Worm (Caenorhabditis elegans) whole organism, young adult: ENCODE measurements around the gene C25F9.12.

Experiments
- F57A8.1 ChIP-seq: fragments of 200-800 bp; sonication (Bioruptor generic); optimal IDR thresholded peaks from 2 replicates; lab custom pipeline; 2018; ENCODE audit warnings: mild to moderate bottlenecking, missing genetic modification characterization, moderate library complexity, missing compliant biosample characterization
- K12H6.12 ChIP-seq: fragments of 200-800 bp; sonication (Bioruptor generic); optimal IDR thresholded peaks from 2 replicates; lab custom pipeline; 2018; ENCODE audit warnings: mild to moderate bottlenecking, missing genetic modification characterization, missing compliant biosample characterization
- Y56A3A.18 ChIP-seq: fragments of 200-800 bp; sonication (Bioruptor generic); IDR thresholded peaks from 2 replicates; pipeline ENCODE4 v1.3.6; 2022; ENCODE audit warnings: missing genetic modification reagents, missing genetic modification characterization, missing compliant biosample characterization
- Y67H2A.10 ChIP-seq: fragments of 200-800 bp; sonication (Bioruptor generic); conservative IDR thresholded peaks from 2 replicates; pipeline ENCODE4 v1.3.6; 2022; ENCODE audit warnings: missing genetic modification reagents, missing genetic modification characterization, missing compliant biosample characterization
- Y95B8A.8 ChIP-seq: fragments of 200-800 bp; sonication (Bioruptor generic); IDR thresholded peaks from 2 replicates; pipeline ENCODE4 v1.3.6; 2022; ENCODE audit warnings: missing genetic modification reagents, missing genetic modification characterization, missing compliant biosample characterization
- ceh-27 ChIP-seq: fragments of 200-800 bp; sonication (Bioruptor generic); optimal IDR thresholded peaks from 2 replicates; lab custom pipeline; 2018; ENCODE audit warnings: mild to moderate bottlenecking, missing genetic modification characterization, moderate library complexity, missing compliant biosample characterization
- gei-17 ChIP-seq: fragments of 200-800 bp; sonication (Bioruptor generic); optimal IDR thresholded peaks from 2 replicates; lab custom pipeline; 2018; ENCODE audit warnings: mild to moderate bottlenecking, missing genetic modification characterization, missing compliant biosample characterization
- hsf-1 ChIP-seq: fragments of 200-800 bp; sonication (Bioruptor generic); IDR thresholded peaks from 2 replicates; pipeline ENCODE4 v1.3.6; 2022; ENCODE audit warnings: missing genetic modification reagents, missing genetic modification characterization, missing compliant biosample characterization
- lir-1 ChIP-seq: fragments of 200-800 bp; sonication (Bioruptor generic); conservative IDR thresholded peaks from 2 replicates; pipeline ENCODE4 v1.3.6; 2022; ENCODE audit warnings: missing genetic modification reagents, missing genetic modification characterization, missing compliant biosample characterization
- lsl-1 ChIP-seq: fragments of 200-800 bp; sonication (Bioruptor generic); optimal IDR thresholded peaks from 2 replicates; lab custom pipeline; 2018; ENCODE audit warnings: mild to moderate bottlenecking, missing genetic modification characterization, moderate library complexity, missing compliant biosample characterization
- nhr-90 ChIP-seq: sonication (generic microtip); optimal IDR thresholded peaks from 2 replicates; lab custom pipeline; 2016; ENCODE audit warnings: missing genotype, mild to moderate bottlenecking, missing genetic modification characterization, missing compliant biosample characterization
- pha-4 ChIP-seq: fragments of 150-350 bp; sonication (generic microtip); optimal IDR thresholded peaks from 2 replicates; lab custom pipeline; 2014; ENCODE audit warnings: missing biosample characterization, missing genetic modification reagents, missing genetic modification characterization
- snpc-4 ChIP-seq, 5 experiments: fragments of 150-350 bp in 1 of 5; sonication (generic microtip) in 4 of 5; optimal IDR thresholded peaks; 2 replicates each; lab custom pipeline; 2014 to 2018; ENCODE audit warnings: missing genetic modification characterization in 5 of 5, missing biosample characterization in 3 of 5, antibody characterized with exemption in 2 of 5, mild to moderate bottlenecking in 2 of 5, missing compliant biosample characterization in 2 of 5, missing genotype in 2 of 5, moderate library complexity in 2 of 5, missing genetic modification reagents in 1 of 5
- unc-62 ChIP-seq: fragments of 150-350 bp; optimal IDR thresholded peaks from 2 replicates; lab custom pipeline; 2014; ENCODE audit warnings: missing biosample characterization, missing genetic modification reagents, missing genetic modification characterization

ce11 chrV:19410663-19411062 lies 7.9 kb upstream of the C25F9.12 start, which contains the start of gene C25F9.5:
- TF ChIP-seq pha-4 (tag; lab: Kevin White, UChicago) = no peak
- no peak for TF ChIP-seq gei-17
- no peak for TF ChIP-seq Y56A3A.18 (GFP tag; lab: Robert Waterston, UW)
- TF ChIP-seq Y67H2A.10 = no peak
- no peak for TF ChIP-seq K12H6.12 (tag; lab: Kevin White, UChicago)
- TF ChIP-seq ceh-27 (GFP tag; lab: Kevin White, UChicago) = no peak
- TF ChIP-seq hsf-1 (GFP tag; lab: Robert Waterston, UW) = no peak
- no peak for TF ChIP-seq F57A8.1
- no peak for TF ChIP-seq snpc-4 (GFP tag; optimal IDR thresholded peaks at IDR 0.05; lab: Kevin White, UChicago)
- no peak for TF ChIP-seq snpc-4 (tag; optimal IDR thresholded peaks at IDR 0.05; lab: Kevin White, UChicago)
- no peak for TF ChIP-seq lir-1
- no peak for TF ChIP-seq lsl-1 (GFP tag; lab: Kevin White, UChicago)
- no peak for TF ChIP-seq nhr-90 (tag; lab: Kevin White, UChicago)
- no peak for TF ChIP-seq unc-62 (GFP tag; lab: Kevin White, UChicago)
- TF ChIP-seq Y95B8A.8 (GFP tag; lab: Robert Waterston, UW) = no peak
